Fruit fly (Drosophila melanogaster) whole organism, embryonic: ENCODE data around the gene Lsm12a.

Source experiments
- Bteb2 ChIP-seq: fragments of 200-800 bp; sonication (Bioruptor generic); optimal IDR thresholded peaks from 2 replicates; lab custom pipeline; 2016; ENCODE audit warnings: missing biosample characterization, missing genetic modification characterization
- CG11085 ChIP-seq: fragments of 200-800 bp; sonication (Bioruptor generic); IDR thresholded peaks from 2 replicates; pipeline ENCODE4 v1.3.6; 2022; ENCODE audit warnings: missing biosample characterization, missing genetic modification characterization
- CG13123 ChIP-seq: fragments of 200-800 bp; sonication (Bioruptor generic); optimal IDR thresholded peaks from 2 replicates; lab custom pipeline; 2016; ENCODE audit warnings: missing biosample characterization, missing genetic modification characterization
- CG13287 ChIP-seq: fragments of 200-800 bp; sonication (Bioruptor generic); IDR thresholded peaks from 2 replicates; pipeline ENCODE4 v1.3.6; 2022; ENCODE audit warnings: missing biosample characterization, missing genetic modification characterization; ENCODE audit not compliant: partially characterized antibody
- CG13296 ChIP-seq: fragments of 200-800 bp; sonication (Bioruptor generic); optimal IDR thresholded peaks from 3 replicates; lab custom pipeline; 2018; ENCODE audit warnings: missing biosample characterization, mild to moderate bottlenecking, missing genetic modification characterization
- CG13624 ChIP-seq: fragments of 200-800 bp; sonication (Bioruptor generic); optimal IDR thresholded peaks from 2 replicates; lab custom pipeline; 2016; ENCODE audit warnings: missing biosample characterization, missing genetic modification characterization
- CG14710 ChIP-seq: fragments of 200-800 bp; sonication (Bioruptor generic); optimal IDR thresholded peaks from 3 replicates; lab custom pipeline; 2019; ENCODE audit warnings: missing biosample characterization, mild to moderate bottlenecking, missing genetic modification characterization, moderate library complexity
- CG14860 ChIP-seq: fragments of 200-800 bp; sonication (Bioruptor generic); IDR thresholded peaks from 3 replicates; pipeline ENCODE4 v1.3.6; 2022; ENCODE audit warnings: missing biosample characterization, missing genetic modification characterization; ENCODE audit not compliant: partially characterized antibody
- CG1603 ChIP-seq: fragments of 200-800 bp; sonication (Bioruptor generic); optimal IDR thresholded peaks from 2 replicates; lab custom pipeline; 2019; ENCODE audit warnings: missing biosample characterization, mild to moderate bottlenecking, missing genetic modification characterization, moderate library complexity
- CG42726 ChIP-seq: fragments of 200-800 bp; sonication (Bioruptor generic); IDR thresholded peaks from 2 replicates; pipeline ENCODE4 v1.3.6; 2022; ENCODE audit warnings: missing biosample characterization, missing genetic modification characterization; ENCODE audit not compliant: partially characterized antibody
- CG6765 ChIP-seq: fragments of 200-800 bp; sonication (Bioruptor generic); optimal IDR thresholded peaks from 3 replicates; lab custom pipeline; 2017; ENCODE audit warnings: missing biosample characterization, mild to moderate bottlenecking, missing genetic modification characterization
- CG8478 ChIP-seq: fragments of >200 bp; optimal IDR thresholded peaks from 2 replicates; lab custom pipeline; 2018
- CG8924 ChIP-seq: fragments of 200-800 bp; optimal IDR thresholded peaks from 3 replicates; lab custom pipeline; 2019; ENCODE audit warnings: missing biosample characterization, mild to moderate bottlenecking, missing genetic modification characterization, moderate library complexity
- Camta ChIP-seq: fragments of 200-800 bp; sonication (Bioruptor generic); optimal IDR thresholded peaks from 2 replicates; lab custom pipeline; 2016; ENCODE audit warnings: missing biosample characterization, missing genetic modification characterization
- Chrac-16 ChIP-seq: fragments of 200-800 bp; sonication (Bioruptor generic); optimal IDR thresholded peaks from 3 replicates; lab custom pipeline; 2016; ENCODE audit warnings: missing biosample characterization, missing genetic modification characterization
- Dll ChIP-seq: fragments of 200-800 bp; sonication (Bioruptor generic); IDR thresholded peaks from 4 replicates; pipeline ENCODE4 v1.3.6; 2022; ENCODE audit warnings: missing biosample characterization, missing genetic modification characterization; ENCODE audit not compliant: partially characterized antibody
- Eip74EF ChIP-seq, 2 experiments: fragments of 200-800 bp in 1 of 2; fragments of >200 bp in 1 of 2; sonication (Bioruptor generic) in 1 of 2; optimal IDR thresholded peaks; 2 replicates each; lab custom pipeline; 2017 to 2019; ENCODE audit warnings: missing biosample characterization in 2 of 2, missing genetic modification characterization in 2 of 2, mild to moderate bottlenecking in 1 of 2, moderate library complexity in 1 of 2
- Ets65A ChIP-seq: fragments of 200-800 bp; sonication (Bioruptor generic); peaks from one replicate; lab custom pipeline; 2016; ENCODE audit warnings: missing biosample characterization, missing genetic modification characterization
- Ets97D ChIP-seq: fragments of 200-800 bp; sonication (Bioruptor generic); optimal IDR thresholded peaks from 3 replicates; lab custom pipeline; 2016; ENCODE audit warnings: missing biosample characterization, missing genetic modification characterization
- MBD-R2 ChIP-seq: fragments of 200-800 bp; sonication (Bioruptor generic); IDR thresholded peaks from 2 replicates; pipeline ENCODE4 v1.3.6; 2022; ENCODE audit warnings: missing biosample characterization, missing genetic modification characterization
- MESR4 ChIP-seq: fragments of 200-800 bp; sonication (Bioruptor generic); optimal IDR thresholded peaks from 2 replicates; lab custom pipeline; 2018; ENCODE audit warnings: missing biosample characterization, mild to moderate bottlenecking, missing genetic modification characterization, moderate library complexity
- Opbp ChIP-seq: fragments of 200-800 bp; sonication (Bioruptor generic); IDR thresholded peaks from 3 replicates; pipeline ENCODE4 v1.3.6; 2022; ENCODE audit warnings: missing biosample characterization, missing genetic modification characterization; ENCODE audit not compliant: partially characterized antibody
- Rfx ChIP-seq: fragments of 200-800 bp; sonication (Bioruptor generic); IDR thresholded peaks from 2 replicates; pipeline ENCODE4 v1.3.6; 2022; ENCODE audit warnings: missing biosample characterization, missing genetic modification characterization
- Rx ChIP-seq: fragments of 200-800 bp; sonication (Bioruptor generic); IDR thresholded peaks from 2 replicates; pipeline ENCODE4 v1.3.6; 2022; ENCODE audit warnings: missing biosample characterization, missing genetic modification characterization
- al ChIP-seq: fragments of 200-800 bp; sonication (Bioruptor generic); IDR thresholded peaks from 2 replicates; pipeline ENCODE4 v1.3.6; 2022; ENCODE audit warnings: missing biosample characterization, missing genetic modification characterization
- ato ChIP-seq: fragments of 200-800 bp; sonication (Bioruptor generic); IDR thresholded peaks from 2 replicates; pipeline ENCODE4 v1.3.6; 2022; ENCODE audit warnings: missing biosample characterization, missing genetic modification characterization; ENCODE audit not compliant: partially characterized antibody
- caup ChIP-seq: fragments of 200-800 bp; sonication (Bioruptor generic); optimal IDR thresholded peaks from 3 replicates; lab custom pipeline; 2017; ENCODE audit warnings: missing biosample characterization, mild to moderate bottlenecking, missing genetic modification characterization, moderate library complexity; ENCODE audit not compliant: severe bottlenecking
- chinmo ChIP-seq: fragments of 200-800 bp; sonication (Bioruptor generic); IDR thresholded peaks from 4 replicates; pipeline ENCODE4 v1.3.6; 2022; ENCODE audit warnings: missing biosample characterization, missing genetic modification characterization; ENCODE audit not compliant: partially characterized antibody
- crp ChIP-seq, 2 experiments: fragments of 200-800 bp; sonication (Bioruptor generic); optimal IDR thresholded peaks; 2 replicates in 1 of 2; 3 replicates in 1 of 2; lab custom pipeline; 2017; ENCODE audit warnings: missing biosample characterization in 2 of 2, missing genetic modification characterization in 2 of 2, mild to moderate bottlenecking in 1 of 2, moderate library complexity in 1 of 2
- dm ChIP-seq: fragments of 200-800 bp; sonication (Bioruptor generic); optimal IDR thresholded peaks from 3 replicates; lab custom pipeline; 2016; ENCODE audit warnings: missing biosample characterization, missing genetic modification characterization
- dysf ChIP-seq: fragments of 200-800 bp; sonication (Bioruptor generic); IDR thresholded peaks from 3 replicates; pipeline ENCODE4 v1.3.6; 2022; ENCODE audit warnings: missing biosample characterization, missing genetic modification characterization
- gcm ChIP-seq: fragments of 200-800 bp; sonication (Bioruptor generic); optimal IDR thresholded peaks from 2 replicates; lab custom pipeline; 2019; ENCODE audit warnings: missing biosample characterization, mild to moderate bottlenecking, missing genetic modification characterization, moderate library complexity
- gfzf ChIP-seq: fragments of 200-800 bp; sonication (Bioruptor generic); optimal IDR thresholded peaks from 2 replicates; lab custom pipeline; 2016; ENCODE audit warnings: missing biosample characterization, mild to moderate bottlenecking, missing genetic modification characterization, moderate library complexity
- hb ChIP-seq: fragments of 200-800 bp; sonication (Bioruptor generic); IDR thresholded peaks from 3 replicates; pipeline ENCODE4 v1.3.6; 2022; ENCODE audit warnings: missing biosample characterization, missing genetic modification characterization; ENCODE audit not compliant: partially characterized antibody
- inv ChIP-seq: fragments of 200-800 bp; sonication (Bioruptor generic); IDR thresholded peaks from 2 replicates; pipeline ENCODE4 v1.3.6; 2022; ENCODE audit warnings: missing biosample characterization, missing genetic modification characterization; ENCODE audit not compliant: partially characterized antibody
- jing ChIP-seq: fragments of 200-800 bp; sonication (Bioruptor generic); optimal IDR thresholded peaks from 2 replicates; lab custom pipeline; 2018; ENCODE audit warnings: missing biosample characterization, mild to moderate bottlenecking, missing genetic modification characterization
- mld ChIP-seq: fragments of 200-800 bp; sonication (Bioruptor generic); IDR thresholded peaks from 3 replicates; pipeline ENCODE4 v1.3.6; 2022; ENCODE audit warnings: missing biosample characterization, missing genetic modification characterization; ENCODE audit not compliant: partially characterized antibody
- nerfin-2 ChIP-seq: fragments of 200-800 bp; sonication (Bioruptor generic); IDR thresholded peaks from 2 replicates; pipeline ENCODE4 v1.3.6; 2022; ENCODE audit warnings: missing biosample characterization, missing genetic modification characterization; ENCODE audit not compliant: partially characterized antibody
- sens ChIP-seq: fragments of 200-800 bp; sonication (Bioruptor generic); peaks from one replicate; lab custom pipeline; 2016; ENCODE audit warnings: missing biosample characterization, missing genetic modification characterization
- sr ChIP-seq: fragments of 200-800 bp; sonication (Bioruptor generic); IDR thresholded peaks from 3 replicates; pipeline ENCODE4 v1.3.6; 2022; ENCODE audit warnings: missing biosample characterization, missing genetic modification characterization
- ssp ChIP-seq: fragments of 200-800 bp; sonication (Bioruptor generic); IDR thresholded peaks from 2 replicates; pipeline ENCODE4 v1.3.6; 2022; ENCODE audit warnings: missing biosample characterization, missing genetic modification characterization
- toy ChIP-seq: fragments of 200-800 bp; sonication (Bioruptor generic); IDR thresholded peaks from 2 replicates; pipeline ENCODE4 v1.3.6; 2022; ENCODE audit warnings: missing biosample characterization, missing genetic modification characterization
- usp ChIP-seq: fragments of >200 bp; optimal IDR thresholded peaks from 2 replicates; lab custom pipeline; 2017; ENCODE audit warnings: missing biosample characterization, missing genetic modification characterization
- zen2 ChIP-seq: fragments of 200-800 bp; sonication (Bioruptor generic); IDR thresholded peaks from 3 replicates; pipeline ENCODE4 v1.3.6; 2022; ENCODE audit warnings: missing biosample characterization, missing genetic modification characterization; ENCODE audit not compliant: partially characterized antibody
- zfh1 ChIP-seq: fragments of 200-800 bp; sonication (Bioruptor generic); IDR thresholded peaks from 3 replicates; pipeline ENCODE4 v1.3.6; 2022; ENCODE audit warnings: missing biosample characterization, missing genetic modification characterization

Lsm12a gene

DNA sequence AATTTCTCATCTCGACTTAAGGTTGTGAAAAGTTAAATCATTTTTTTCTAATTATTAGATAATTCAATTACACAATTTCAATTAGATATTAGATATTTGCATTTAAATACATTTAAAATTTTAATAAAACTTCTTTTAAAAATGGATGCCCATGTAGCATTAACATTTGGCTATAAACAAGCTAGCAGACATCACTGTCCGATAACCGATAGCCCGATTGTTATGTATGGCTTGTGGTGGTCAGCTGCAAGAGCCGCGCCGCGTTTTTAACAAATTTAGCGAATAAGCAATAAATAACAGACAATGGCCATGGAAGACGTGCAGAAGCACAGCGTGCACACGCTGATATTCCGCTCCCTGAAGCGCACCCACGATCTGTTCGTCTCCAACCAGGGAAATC, 2.4 kb downstream of the Lsm12a start, which contains the start of gene Tango4 (continued):
- peak; percentile 31 for TF ChIP-seq CG13287 (GFP tag; lab: Robert Waterston, UW)
- peak; percentile 11 for TF ChIP-seq MESR4 (GFP tag; lab: Kevin White, UChicago)
- no peak for TF ChIP-seq Ets65A (GFP tag; lab: Kevin White, UChicago)
- TF ChIP-seq MBD-R2 (GFP tag; lab: Robert Waterston, UW), result peak; percentile 88
- peak; percentile 66; the same call in 2 of the 3 replicates for TF ChIP-seq hb
- no peak for TF ChIP-seq CG1603 (tag; lab: Kevin White, UChicago)
- TF ChIP-seq, all 482 proteins: peak for 18

DNA sequence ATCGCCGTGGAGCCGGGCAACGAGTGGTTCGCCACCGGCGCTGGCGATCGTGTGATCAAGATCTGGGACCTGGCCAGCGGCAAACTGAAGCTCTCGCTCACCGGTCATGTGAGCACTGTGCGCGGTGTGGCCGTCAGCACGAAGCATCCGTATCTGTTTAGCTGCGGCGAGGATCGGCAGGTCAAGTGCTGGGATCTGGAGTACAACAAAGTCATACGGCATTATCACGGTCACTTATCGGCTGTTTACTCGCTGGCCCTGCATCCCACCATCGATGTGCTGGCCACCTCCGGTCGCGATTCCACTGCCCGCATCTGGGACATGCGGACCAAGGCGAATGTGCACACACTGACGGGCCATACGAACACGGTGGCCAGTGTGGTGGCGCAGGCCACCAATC, 3.3 kb downstream of the Lsm12a start:
- TF ChIP-seq usp (GFP tag; lab: Kevin White, UChicago) (no peak), CG8478 (lab: Kevin White, UChicago) (peak; percentile 2)

DNA sequence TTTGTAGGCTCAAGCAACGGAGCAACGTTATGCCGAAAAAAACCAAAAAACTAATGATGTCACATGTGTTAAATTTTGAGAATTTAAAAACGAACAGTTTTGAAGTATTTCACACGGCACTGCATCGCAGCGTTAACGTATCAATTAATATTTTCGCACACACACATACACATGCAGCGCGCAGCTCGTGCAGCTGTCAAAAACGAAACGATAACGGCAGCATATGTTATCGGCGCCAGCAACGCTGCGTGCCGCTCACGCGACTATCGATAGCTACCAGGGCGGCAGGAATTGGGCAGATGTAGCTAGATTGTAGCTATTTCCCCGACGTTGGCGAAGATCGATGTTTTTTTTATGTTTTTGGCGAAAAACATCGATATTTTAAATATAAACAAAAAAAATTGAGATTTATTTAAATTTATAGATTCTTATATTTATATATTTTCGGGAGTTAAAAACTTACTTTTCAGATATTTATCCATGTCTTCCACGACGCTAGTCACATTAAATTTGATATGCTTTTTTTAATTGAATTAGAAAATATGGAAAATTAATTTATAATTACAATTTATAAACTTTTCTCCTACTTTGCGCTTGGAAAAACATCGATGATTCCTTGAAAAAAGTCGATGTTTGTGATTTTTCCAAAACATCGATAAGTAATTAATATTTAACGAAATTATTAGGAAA, 10.5 kb downstream of the Lsm12a start, which contains the start of gene Usp7:
Usp7 (minus strand) TSS at position 208 of the 690 bp plus-strand sequence.
- TF ChIP-seq dysf (GFP tag; lab: Robert Waterston, UW), result peak; percentile 6; the same call in 1 of the 3 replicates
- no peak for TF ChIP-seq toy (GFP tag; lab: Robert Waterston, UW)
- TF ChIP-seq CG14710 (tag; lab: Kevin White, UChicago), result peak; percentile 56
- TF ChIP-seq ssp (GFP tag; lab: Robert Waterston, UW), result peak; percentile 94
- peak; percentile 85 for TF ChIP-seq Ets97D (GFP tag; lab: Kevin White, UChicago)
- peak; percentile 96 for TF ChIP-seq CG42726 (GFP tag; lab: Robert Waterston, UW)
- TF ChIP-seq inv (GFP tag; lab: Robert Waterston, UW), result peak; percentile 95
- peak; percentile 29 for TF ChIP-seq CG13624 (GFP tag; lab: Kevin White, UChicago)
- TF ChIP-seq zfh1 (GFP tag; lab: Robert Waterston, UW), result no peak
- peak; percentile 62 for TF ChIP-seq Rfx (GFP tag; lab: Robert Waterston, UW)
- TF ChIP-seq gfzf (GFP tag; lab: Kevin White, UChicago), result no peak
- peak; percentile 92 for TF ChIP-seq mld (GFP tag; lab: Robert Waterston, UW)
- peak; percentile 96 for TF ChIP-seq Opbp
- peak in 1 of 2 experiments; percentile 61 for TF ChIP-seq crp (GFP tag; optimal IDR thresholded peaks at IDR 0.05; lab: Kevin White, UChicago)
- TF ChIP-seq caup (GFP tag; lab: Kevin White, UChicago), result peak; percentile 15
- TF ChIP-seq Rx (GFP tag; lab: Robert Waterston, UW), result peak; percentile 15; the same call in 1 of the 2 replicates
- TF ChIP-seq Bteb2, result no peak
- peak; percentile 89 for TF ChIP-seq ato (GFP tag; lab: Robert Waterston, UW)
- peak; percentile 72 for TF ChIP-seq sens
- TF ChIP-seq jing, result no peak
- TF ChIP-seq Dll, result peak; percentile 92
- TF ChIP-seq CG14860 (GFP tag; lab: Robert Waterston, UW), result peak; percentile 91
- peak; percentile 45; the same call in 1 of the 2 replicates for TF ChIP-seq CG11085 (GFP tag; lab: Robert Waterston, UW)
- TF ChIP-seq CG8924 (tag; lab: Kevin White, UChicago), result peak; percentile 29
- peak; percentile 32 for TF ChIP-seq CG13296 (GFP tag; lab: Kevin White, UChicago)
- TF ChIP-seq chinmo, result peak; percentile 97
- TF ChIP-seq gcm (GFP tag; lab: Kevin White, UChicago), result peak; percentile 8
- no peak for TF ChIP-seq sr (GFP tag; lab: Robert Waterston, UW)
- TF ChIP-seq zen2, result peak; percentile 81
- TF ChIP-seq Camta (GFP tag; lab: Kevin White, UChicago), result no peak
- TF ChIP-seq dm, result peak; percentile 39
- peak; percentile 84 for TF ChIP-seq nerfin-2 (GFP tag; lab: Robert Waterston, UW)
- TF ChIP-seq CG13123, result no peak
- no peak for TF ChIP-seq CG6765 (GFP tag; lab: Kevin White, UChicago)
- no peak for TF ChIP-seq Eip74EF (GFP tag; optimal IDR thresholded peaks at IDR 0.05; lab: Kevin White, UChicago)
- TF ChIP-seq al, result 0 out of 2 replicates have a peak, but pooled peaks have one; percentile 12
- peak; percentile 41 for TF ChIP-seq Chrac-16 (GFP tag; lab: Kevin White, UChicago)
